Worm (Caenorhabditis elegans) whole organism, L1 larva: Measurements from ENCODE around the gene ascc-1.
A peak's percentile ranks its signal among the peaks of the same experiment; 100 is the strongest.

Experiments used
- C16A3.4 ChIP-seq: fragments of 150-350 bp; optimal IDR thresholded peaks from 2 replicates; lab custom pipeline; 2014; ENCODE audit warnings: missing biosample characterization, missing genetic modification characterization
- aha-1 ChIP-seq: fragments of 150-350 bp; optimal IDR thresholded peaks from 2 replicates; lab custom pipeline; 2014; ENCODE audit warnings: missing biosample characterization, missing genetic modification characterization
- ama-1 ChIP-seq: fragments of 150-350 bp; optimal IDR thresholded peaks from 2 replicates; lab custom pipeline; 2014
- ceh-63 ChIP-seq: fragments of 200-800 bp; sonication (Bioruptor generic); optimal IDR thresholded peaks from 2 replicates; lab custom pipeline; 2018; ENCODE audit warnings: mild to moderate bottlenecking, missing genetic modification characterization, missing compliant biosample characterization
- ceh-8 ChIP-seq: fragments of 200-800 bp; sonication (Bioruptor generic); optimal IDR thresholded peaks from 2 replicates; lab custom pipeline; 2018; ENCODE audit warnings: mild to moderate bottlenecking, missing genetic modification characterization, moderate library complexity, missing compliant biosample characterization
- dpl-1 ChIP-seq, 3 experiments: fragments of 150-350 bp in 2 of 3; sonication (generic microtip) in 1 of 3; optimal IDR thresholded peaks; 2 replicates each; lab custom pipeline; 2014 to 2017; ENCODE audit warnings: missing biosample characterization in 3 of 3, missing genetic modification characterization in 3 of 3, missing genetic modification reagents in 3 of 3
- dsc-1 ChIP-seq: sonication (generic microtip); optimal IDR thresholded peaks from 2 replicates; lab custom pipeline; 2016; ENCODE audit warnings: mild to moderate bottlenecking, missing genetic modification characterization, missing compliant biosample characterization
- egl-13 ChIP-seq: sonication (generic microtip); optimal IDR thresholded peaks from 2 replicates; lab custom pipeline; 2016; ENCODE audit warnings: missing genotype, missing genetic modification reagents, missing genetic modification characterization, missing compliant biosample characterization
- elt-2 ChIP-seq: sonication (generic microtip); optimal IDR thresholded peaks from 2 replicates; lab custom pipeline; 2016; ENCODE audit warnings: missing genetic modification characterization, mild to moderate bottlenecking, inconsistent platforms, missing compliant biosample characterization, missing genetic modification reagents
- ets-5 ChIP-seq: fragments of 200-800 bp; sonication (Bioruptor generic); IDR thresholded peaks from 2 replicates; pipeline ENCODE4 v1.3.6; 2022; ENCODE audit warnings: missing genetic modification characterization, missing compliant biosample characterization
- fkh-4 ChIP-seq: sonication (generic microtip); optimal IDR thresholded peaks from 2 replicates; lab custom pipeline; 2016; ENCODE audit warnings: missing compliant biosample characterization, missing genetic modification characterization, borderline replicate concordance
- fkh-8 ChIP-seq: sonication (generic microtip); optimal IDR thresholded peaks from 2 replicates; lab custom pipeline; 2016; ENCODE audit warnings: mild to moderate bottlenecking, missing genetic modification characterization, missing compliant biosample characterization
- grh-1 ChIP-seq: fragments of 200-800 bp; sonication (Bioruptor generic); IDR thresholded peaks from 2 replicates; pipeline ENCODE4 v1.3.6; 2022; ENCODE audit warnings: missing genetic modification reagents, missing genetic modification characterization, missing compliant biosample characterization
- hlh-17 ChIP-seq: fragments of 200-800 bp; sonication (Bioruptor generic); optimal IDR thresholded peaks from 2 replicates; lab custom pipeline; 2018; ENCODE audit warnings: missing genetic modification characterization, mild to moderate bottlenecking, missing compliant biosample characterization, moderate library complexity, borderline replicate concordance
- hlh-4 ChIP-seq: sonication (generic microtip); optimal IDR thresholded peaks from 2 replicates; lab custom pipeline; 2016; ENCODE audit warnings: mild to moderate bottlenecking, missing genetic modification characterization, missing compliant biosample characterization
- hpl-2 ChIP-seq: fragments of 150-350 bp; optimal IDR thresholded peaks from 2 replicates; lab custom pipeline; 2014; ENCODE audit warnings: missing biosample characterization, missing genetic modification reagents, missing genetic modification characterization
- irx-1 ChIP-seq: sonication (generic microtip); optimal IDR thresholded peaks from 2 replicates; lab custom pipeline; 2016; ENCODE audit warnings: missing genetic modification characterization, missing compliant biosample characterization
- isw-1 ChIP-seq: fragments of 200-800 bp; sonication (Bioruptor generic); IDR thresholded peaks from 2 replicates; pipeline ENCODE4 v1.3.6; 2022; ENCODE audit warnings: missing genetic modification characterization, missing compliant biosample characterization
- jun-1 ChIP-seq: fragments of 150-350 bp; optimal IDR thresholded peaks from 2 replicates; lab custom pipeline; 2014; ENCODE audit warnings: missing biosample characterization, missing genetic modification reagents, missing genetic modification characterization
- lin-13 ChIP-seq: fragments of 150-350 bp; optimal IDR thresholded peaks from 2 replicates; lab custom pipeline; 2014; ENCODE audit warnings: missing biosample characterization, missing genetic modification reagents, missing genetic modification characterization
- lin-15B ChIP-seq: fragments of 150-350 bp; sonication (generic microtip); optimal IDR thresholded peaks from 3 replicates; lab custom pipeline; 2014; ENCODE audit warnings: missing biosample characterization, missing genetic modification characterization
- lin-35 ChIP-seq, 2 experiments: fragments of 150-350 bp; optimal IDR thresholded peaks; 2 replicates each; lab custom pipeline; 2014; ENCODE audit warnings: missing biosample characterization in 2 of 2, missing genetic modification characterization in 2 of 2, missing genetic modification reagents in 2 of 2
- lin-39 ChIP-seq: fragments of 150-350 bp; optimal IDR thresholded peaks from 2 replicates; lab custom pipeline; 2014; ENCODE audit warnings: missing biosample characterization, missing genetic modification reagents, missing genetic modification characterization
- lsy-2 ChIP-seq, 2 experiments: fragments of 150-350 bp; optimal IDR thresholded peaks; 2 replicates each; lab custom pipeline; 2014; ENCODE audit warnings: missing biosample characterization in 2 of 2, missing genetic modification characterization in 2 of 2
- mab-9 ChIP-seq: fragments of 200-800 bp; sonication (Bioruptor generic); IDR thresholded peaks from 2 replicates; pipeline ENCODE4 v1.3.6; 2022; ENCODE audit warnings: missing genetic modification reagents, missing genetic modification characterization, missing compliant biosample characterization
- mdl-1 ChIP-seq, 2 experiments: fragments of 150-350 bp; optimal IDR thresholded peaks; 2 replicates each; lab custom pipeline; 2014 to 2017; ENCODE audit warnings: missing biosample characterization in 2 of 2, missing genetic modification characterization in 2 of 2, inconsistent platforms in 1 of 2
- mef-2 ChIP-seq: fragments of 150-350 bp; optimal IDR thresholded peaks from 2 replicates; lab custom pipeline; 2014; ENCODE audit warnings: missing biosample characterization, missing genetic modification characterization
- mep-1 ChIP-seq: fragments of 150-350 bp; optimal IDR thresholded peaks from 2 replicates; lab custom pipeline; 2014; ENCODE audit warnings: missing biosample characterization, missing genetic modification characterization
- nhr-11 ChIP-seq: fragments of 150-350 bp; optimal IDR thresholded peaks from 2 replicates; lab custom pipeline; 2014; ENCODE audit warnings: missing biosample characterization, missing genetic modification characterization
- nhr-12 ChIP-seq: sonication (generic microtip); optimal IDR thresholded peaks from 2 replicates; lab custom pipeline; 2017; ENCODE audit warnings: missing biosample characterization, missing genetic modification characterization
- nhr-28 ChIP-seq: fragments of 150-350 bp; optimal IDR thresholded peaks from 2 replicates; lab custom pipeline; 2014; ENCODE audit warnings: missing biosample characterization, missing genetic modification characterization
- nhr-47 ChIP-seq: sonication (generic microtip); optimal IDR thresholded peaks from 2 replicates; lab custom pipeline; 2016; ENCODE audit warnings: mild to moderate bottlenecking, missing genetic modification characterization, moderate library complexity, missing compliant biosample characterization
- nhr-71 ChIP-seq: sonication (generic microtip); optimal IDR thresholded peaks from 2 replicates; lab custom pipeline; 2016; ENCODE audit warnings: mild to moderate bottlenecking, missing genetic modification characterization, moderate library complexity, missing compliant biosample characterization
- nhr-84 ChIP-seq: sonication (generic microtip); optimal IDR thresholded peaks from 2 replicates; lab custom pipeline; 2017; ENCODE audit warnings: missing biosample characterization, missing genetic modification characterization
- nhr-85 ChIP-seq: sonication (generic microtip); peaks from one replicate; lab custom pipeline; 2016; ENCODE audit warnings: missing genetic modification characterization, inconsistent platforms, missing compliant biosample characterization
- nhr-90 ChIP-seq: sonication (generic microtip); optimal IDR thresholded peaks from 2 replicates; lab custom pipeline; 2016; ENCODE audit warnings: mild to moderate bottlenecking, missing genetic modification characterization, missing compliant biosample characterization; ENCODE audit not compliant: poor library complexity
- pag-3 ChIP-seq: sonication (generic microtip); optimal IDR thresholded peaks from 2 replicates; lab custom pipeline; 2017; ENCODE audit warnings: missing genetic modification characterization, mild to moderate bottlenecking, missing compliant biosample characterization, antibody characterized with exemption, borderline replicate concordance; ENCODE audit not compliant: insufficient read depth
- pax-3 ChIP-seq: fragments of 200-800 bp; sonication (Bioruptor generic); optimal IDR thresholded peaks from 2 replicates; lab custom pipeline; 2018; ENCODE audit warnings: mild to moderate bottlenecking, missing genetic modification characterization, moderate library complexity, missing compliant biosample characterization
- pqm-1 ChIP-seq: sonication (generic microtip); optimal IDR thresholded peaks from 3 replicates; lab custom pipeline; 2017; ENCODE audit warnings: missing biosample characterization, missing genetic modification characterization
- rnt-1 ChIP-seq: sonication (generic microtip); optimal IDR thresholded peaks from 2 replicates; lab custom pipeline; 2016; ENCODE audit warnings: mild to moderate bottlenecking, missing genetic modification characterization, moderate library complexity, missing compliant biosample characterization
- snpc-4 ChIP-seq: fragments of 150-350 bp; optimal IDR thresholded peaks from 2 replicates; lab custom pipeline; 2014; ENCODE audit warnings: missing biosample characterization, missing genetic modification characterization
- snu-23 ChIP-seq: sonication (generic microtip); optimal IDR thresholded peaks from 2 replicates; lab custom pipeline; 2016; ENCODE audit warnings: missing genetic modification characterization, missing compliant biosample characterization
- sptf-1 ChIP-seq: fragments of 150-350 bp; optimal IDR thresholded peaks from 2 replicates; lab custom pipeline; 2014; ENCODE audit warnings: missing biosample characterization, missing genetic modification characterization
- sup-37 ChIP-seq: fragments of 200-800 bp; sonication (Bioruptor generic); optimal IDR thresholded peaks from 2 replicates; lab custom pipeline; 2018; ENCODE audit warnings: mild to moderate bottlenecking, missing genetic modification characterization, missing compliant biosample characterization
- tbx-2 ChIP-seq: sonication (generic microtip); optimal IDR thresholded peaks from 2 replicates; lab custom pipeline; 2016; ENCODE audit warnings: missing genetic modification characterization, missing compliant biosample characterization
- unc-130 ChIP-seq: fragments of 150-350 bp; optimal IDR thresholded peaks from 2 replicates; lab custom pipeline; 2017; ENCODE audit warnings: missing biosample characterization, missing genetic modification characterization, inconsistent platforms
- unc-86 ChIP-seq: sonication (generic microtip); optimal IDR thresholded peaks from 2 replicates; lab custom pipeline; 2016; ENCODE audit warnings: missing genetic modification characterization, missing compliant biosample characterization
- unc-98 ChIP-seq: fragments of 200-800 bp; sonication (Bioruptor generic); IDR thresholded peaks from 2 replicates; pipeline ENCODE4 v1.3.6; 2022; ENCODE audit warnings: missing genetic modification characterization, missing compliant biosample characterization
- xbp-1 ChIP-seq: sonication (generic microtip); optimal IDR thresholded peaks from 2 replicates; lab custom pipeline; 2016; ENCODE audit warnings: missing genetic modification characterization, missing compliant biosample characterization
- zag-1 ChIP-seq: fragments of 150-350 bp; optimal IDR thresholded peaks from 2 replicates; lab custom pipeline; 2014; ENCODE audit warnings: missing biosample characterization, missing genetic modification characterization
- zip-4 ChIP-seq: fragments of 200-800 bp; sonication (Bioruptor generic); optimal IDR thresholded peaks from 2 replicates; lab custom pipeline; 2018; ENCODE audit warnings: mild to moderate bottlenecking, missing genetic modification characterization, moderate library complexity, missing compliant biosample characterization
- ztf-11 ChIP-seq, 2 experiments: sonication (generic microtip); optimal IDR thresholded peaks; 2 replicates each; lab custom pipeline; 2016 to 2017; ENCODE audit warnings: missing genetic modification characterization in 2 of 2, missing biosample characterization in 1 of 2, missing compliant biosample characterization in 1 of 2
- ztf-4 ChIP-seq: fragments of 150-350 bp; optimal IDR thresholded peaks from 2 replicates; lab custom pipeline; 2014; ENCODE audit warnings: missing biosample characterization, missing genetic modification characterization

The ascc-1 gene

ce11 chrII:18787-19186, 38.7 kb upstream of the ascc-1 start (continued):
- no peak for TF ChIP-seq hlh-17
- TF ChIP-seq pqm-1 (tag; lab: Kevin White, UChicago): no peak
- peak; percentile 75 for TF ChIP-seq nhr-47 (tag; lab: Kevin White, UChicago)
- peak; percentile 48 to 63 (median 53) for TF ChIP-seq dpl-1 (GFP tag; optimal IDR thresholded peaks at IDR 0.05; lab: Kevin White, UChicago)
- TF ChIP-seq sup-37: no peak
- TF ChIP-seq lin-35 (GFP tag; optimal IDR thresholded peaks at IDR 0.05; lab: Kevin White, UChicago): peak; percentile 77 to 80
- TF ChIP-seq xbp-1 (tag; lab: Kevin White, UChicago): peak; percentile 77
- TF ChIP-seq pag-3 (tag; lab: Kevin White, UChicago): no peak
- TF ChIP-seq sptf-1: no peak
- TF ChIP-seq jun-1: peak; percentile 61
- peak; percentile 81 for TF ChIP-seq nhr-71 (tag; lab: Kevin White, UChicago)
- no peak for TF ChIP-seq unc-98 (GFP tag; lab: Robert Waterston, UW)
- TF ChIP-seq zip-4 (GFP tag; lab: Kevin White, UChicago): no peak
- no peak for TF ChIP-seq mef-2 (tag; lab: Kevin White, UChicago)
- TF ChIP-seq isw-1 (GFP tag; lab: Robert Waterston, UW): peak; percentile 51
- TF ChIP-seq lin-39: no peak
- TF ChIP-seq fkh-4 (tag; lab: Kevin White, UChicago): no peak
- peak in 1 of 2 experiments; percentile 81 for TF ChIP-seq mdl-1 (tag; optimal IDR thresholded peaks at IDR 0.05; lab: Kevin White, UChicago)
- no peak for TF ChIP-seq ama-1 (lab: Kevin White, UChicago)
- TF ChIP-seq ztf-4 (tag; lab: Kevin White, UChicago): no peak
- TF ChIP-seq lin-13 (GFP tag; lab: Kevin White, UChicago): peak; percentile 32
- TF ChIP-seq C16A3.4: peak; percentile 52
- TF ChIP-seq snu-23 (GFP tag; lab: Kevin White, UChicago): peak; percentile 83
- peak; percentile 5 for TF ChIP-seq lin-15B (tag; lab: Kevin White, UChicago)
- TF ChIP-seq hlh-4 (tag; lab: Kevin White, UChicago): no peak
- TF ChIP-seq ztf-11 (tag; optimal IDR thresholded peaks at IDR 0.05; lab: Kevin White, UChicago): peak in 1 of 2 experiments; percentile 41
- peak; percentile 30 for TF ChIP-seq snpc-4 (tag; lab: Kevin White, UChicago)
- TF ChIP-seq mab-9 (GFP tag; lab: Robert Waterston, UW): no peak
- TF ChIP-seq ceh-8 (GFP tag; lab: Kevin White, UChicago): peak; percentile 26
- no peak for TF ChIP-seq unc-130 (tag; lab: Kevin White, UChicago)
- no peak for TF ChIP-seq elt-2
- no peak for TF ChIP-seq nhr-28 (tag; lab: Kevin White, UChicago)
- peak; percentile 60; the same call in 1 of the 2 replicates for TF ChIP-seq grh-1 (GFP tag; lab: Robert Waterston, UW)
- peak; percentile 83 for TF ChIP-seq fkh-8 (tag; lab: Kevin White, UChicago)
- TF ChIP-seq pax-3 (tag; lab: Kevin White, UChicago): no peak
- TF ChIP-seq zag-1 (tag; lab: Kevin White, UChicago): no peak
- TF ChIP-seq irx-1 (tag; lab: Kevin White, UChicago): no peak
- peak; percentile 64 for TF ChIP-seq rnt-1 (tag; lab: Kevin White, UChicago)
- TF ChIP-seq ets-5 (GFP tag; lab: Robert Waterston, UW): no peak
- TF ChIP-seq hpl-2 (GFP tag; lab: Kevin White, UChicago): no peak
- peak; percentile 78 for TF ChIP-seq nhr-85 (tag; lab: Kevin White, UChicago)
- peak; percentile 65 for TF ChIP-seq nhr-90 (tag; lab: Kevin White, UChicago)
- no peak for TF ChIP-seq aha-1 (tag; lab: Kevin White, UChicago)
- TF ChIP-seq dsc-1: peak; percentile 54
- peak; percentile 76 for TF ChIP-seq mep-1
- TF ChIP-seq tbx-2 (tag; lab: Kevin White, UChicago): peak; percentile 68
- TF ChIP-seq ceh-63: no peak
- no peak for TF ChIP-seq nhr-11 (tag; lab: Kevin White, UChicago)
- no peak for TF ChIP-seq nhr-84
- TF ChIP-seq unc-86: peak; percentile 59
- peak; percentile 51 to 64 for TF ChIP-seq lsy-2 (tag; optimal IDR thresholded peaks at IDR 0.05; lab: Kevin White, UChicago)
- peak; percentile 7 for TF ChIP-seq egl-13 (tag; lab: Kevin White, UChicago)
- no peak for TF ChIP-seq nhr-12 (tag; lab: Kevin White, UChicago)
